Worm (Caenorhabditis elegans): ENCODE data around the gene D1086.21.
"Not testable (repeated sequence)": the region's sequence is repeated elsewhere in the genome, so short reads cannot be mapped to it uniquely, and the experiment has no call there.

Gene D1086.21

DNA sequence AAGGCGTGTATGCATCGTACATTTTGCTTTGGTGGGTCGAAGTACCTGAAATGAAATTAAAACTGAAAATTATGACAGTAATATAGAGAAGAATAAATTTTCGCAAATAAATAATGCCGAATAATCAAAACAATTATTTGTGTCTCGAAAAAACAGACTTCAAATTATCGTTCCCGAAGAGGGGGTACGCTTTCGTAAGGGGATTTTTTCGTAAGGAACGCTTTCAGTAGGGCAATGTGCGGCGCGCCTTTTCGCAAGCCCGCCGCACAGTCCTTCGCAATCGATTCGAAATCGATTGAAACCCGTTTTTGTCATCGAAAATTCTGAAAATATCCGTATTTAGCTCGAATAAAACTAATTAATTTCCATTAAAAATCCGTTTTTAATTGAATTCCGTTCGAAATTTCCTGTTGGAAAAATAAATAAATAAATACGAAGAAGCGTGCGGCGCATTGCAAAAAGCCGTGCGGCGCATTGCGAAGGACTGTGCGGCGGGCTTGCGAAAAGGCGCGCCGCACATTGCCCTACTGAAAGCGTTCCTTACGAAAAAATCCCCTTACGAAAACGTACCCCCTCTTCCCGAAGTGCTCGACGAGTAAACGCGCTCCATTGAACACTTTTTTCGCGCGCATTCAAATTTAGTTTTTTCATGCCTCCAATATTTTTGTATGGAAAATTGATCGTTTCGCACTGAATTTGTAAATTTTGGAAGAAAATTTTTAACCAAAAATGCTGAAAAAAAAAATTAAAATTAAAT lies 26.0 kb upstream of the D1086.21 start, which contains the start of gene vps-39 (continued):
- TF ChIP-seq nhr-102 (tag; optimal IDR thresholded peaks at IDR 0.05): peak; percentile 45
- TF ChIP-seq php-3 (GFP tag; IDR thresholded peaks at IDR 0.05): peak; percentile 86
- TF ChIP-seq dve-1 (tag; optimal IDR thresholded peaks at IDR 0.05; ENCODE audit: insufficient read depth): peak; percentile 3
- peak; percentile 96 for TF ChIP-seq T26A8.4 (GFP tag; IDR thresholded peaks at IDR 0.05)
- peak; percentile 66; the same call in 1 of the 2 replicates for TF ChIP-seq F44E2.7 (GFP tag; IDR thresholded peaks at IDR 0.05)
- TF ChIP-seq ceh-44 (GFP tag; IDR thresholded peaks at IDR 0.05): peak; percentile 89
- peak; percentile 68 for TF ChIP-seq lin-1 (GFP tag; IDR thresholded peaks at IDR 0.05)
- TF ChIP-seq tag-97 (GFP tag; IDR thresholded peaks at IDR 0.05): 0 out of 2 replicates have a peak, but pooled peaks have one; percentile 42
- 0 out of 4 replicates have a peak, but pooled peaks of 1 of the 2 experiments have one; percentile 32 for TF ChIP-seq madf-5 (GFP tag; IDR thresholded peaks at IDR 0.05)
- peak; percentile 47 for TF ChIP-seq duxl-1 (tag; optimal IDR thresholded peaks at IDR 0.05; ENCODE audit: poor library complexity)
- peak; percentile 95 for TF ChIP-seq hmg-1.1 (GFP tag; IDR thresholded peaks at IDR 0.05)
- peak; percentile 84 for TF ChIP-seq arid-1 (GFP tag; conservative IDR thresholded peaks at IDR 0.05)
- TF ChIP-seq nhr-42 (GFP tag; IDR thresholded peaks at IDR 0.05): peak; percentile 95

ce11 chrV:14049274-14049673 lies 15.2 kb upstream of the D1086.21 start, which contains the start of gene F58D12.1:
F58D12.1 (plus strand) TSS chrV:14049574.
- not testable (repeated sequence) for TF ChIP-seq zfp-2 (tag; optimal IDR thresholded peaks at IDR 0.05); nhr-42 (GFP tag; IDR thresholded peaks at IDR 0.05); nhr-28 (tag; optimal IDR thresholded peaks at IDR 0.05)

ce11 chrV:14055097-14055496 lies 9.4 kb upstream of the D1086.21 start:
- peak; percentile 42 to 93 for TF ChIP-seq lsy-2 (tag; optimal IDR thresholded peaks at IDR 0.05)
- TF ChIP-seq F37D6.2 (tag; optimal IDR thresholded peaks at IDR 0.05): peak; percentile 91
- peak; percentile 57 for TF ChIP-seq spr-3 (GFP tag; optimal IDR thresholded peaks at IDR 0.05)
- peak; percentile 98 for TF ChIP-seq lin-38 (GFP tag; IDR thresholded peaks at IDR 0.05)
- peak; percentile 99 for TF ChIP-seq dmd-9 (GFP tag; IDR thresholded peaks at IDR 0.05)
- TF ChIP-seq nhr-76 (tag; optimal IDR thresholded peaks at IDR 0.05): peak; percentile 65
- 0 out of 2 replicates have a peak, but pooled peaks have one; percentile 28 for TF ChIP-seq daf-8 (GFP tag; IDR thresholded peaks at IDR 0.05)
- TF ChIP-seq nhr-41 (GFP tag; IDR thresholded peaks at IDR 0.05): peak; percentile 74; the same call in 1 of the 2 replicates
- TF ChIP-seq unc-130 (GFP tag; optimal IDR thresholded peaks at IDR 0.05): peak; percentile 81
- peak; percentile 95 for TF ChIP-seq nhr-102 (tag; optimal IDR thresholded peaks at IDR 0.05)
- peak; percentile 28 to 38 for TF ChIP-seq daf-16 (GFP tag; optimal IDR thresholded peaks at IDR 0.05)
- TF ChIP-seq daf-16 (tag; optimal IDR thresholded peaks at IDR 0.05): peak; percentile 43
- TF ChIP-seq ctbp-1 (GFP tag; IDR thresholded peaks at IDR 0.05): peak; percentile 98
- 0 out of 2 replicates have a peak, but pooled peaks have one; percentile 34 for TF ChIP-seq zip-11 (GFP tag; IDR thresholded peaks at IDR 0.05)
- TF ChIP-seq jun-1 (tag; optimal IDR thresholded peaks at IDR 0.05): peak; percentile 39
- TF ChIP-seq set-16 (GFP tag; IDR thresholded peaks at IDR 0.05): peak; percentile 78
- peak; percentile 18 for TF ChIP-seq F10B5.3 (tag; optimal IDR thresholded peaks at IDR 0.05)
- peak; percentile 42 for TF ChIP-seq zfp-2 (tag; optimal IDR thresholded peaks at IDR 0.05)
- peak; percentile 99 for TF ChIP-seq dmd-6 (GFP tag; IDR thresholded peaks at IDR 0.05)
- TF ChIP-seq lin-15B (tag; optimal IDR thresholded peaks at IDR 0.05): peak; percentile 14
- peak; percentile 90 for TF ChIP-seq nhr-48 (tag; optimal IDR thresholded peaks at IDR 0.05)
- peak; percentile 94 for TF ChIP-seq mdt-29 (GFP tag; IDR thresholded peaks at IDR 0.05)
- peak; percentile 86 for TF ChIP-seq F44E2.7 (GFP tag; IDR thresholded peaks at IDR 0.05)
- peak; percentile 92 for TF ChIP-seq rbr-2 (tag; optimal IDR thresholded peaks at IDR 0.05)
- peak; percentile 87 for TF ChIP-seq nhr-6 (tag; optimal IDR thresholded peaks at IDR 0.05)
- peak; percentile 69 for TF ChIP-seq zip-2 (tag; optimal IDR thresholded peaks at IDR 0.05)
- peak; percentile 61 to 94 for TF ChIP-seq hif-1 (tag; optimal IDR thresholded peaks at IDR 0.05)
- peak; percentile 96 for TF ChIP-seq ceh-44 (GFP tag; IDR thresholded peaks at IDR 0.05)
- peak; percentile 97 for TF ChIP-seq T26A8.4 (GFP tag; IDR thresholded peaks at IDR 0.05)
- peak; percentile 61 for TF ChIP-seq nhr-11 (tag; optimal IDR thresholded peaks at IDR 0.05)
- peak in 1 of 2 experiments; percentile 40 for TF ChIP-seq mdl-1 (tag; optimal IDR thresholded peaks at IDR 0.05)
- peak; percentile 90 for TF ChIP-seq dpl-1 (GFP tag; optimal IDR thresholded peaks at IDR 0.05)
- TF ChIP-seq mxl-3 (GFP tag; optimal IDR thresholded peaks at IDR 0.05): peak; percentile 85
- TF ChIP-seq snpc-1.2 (GFP tag; IDR thresholded peaks at IDR 0.05): 0 out of 2 replicates have a peak, but pooled peaks have one; percentile 41
- peak; percentile 90 for TF ChIP-seq mep-1 (tag; optimal IDR thresholded peaks at IDR 0.05)

Data from whole organism, L4 larva.